Fruit fly (Drosophila melanogaster) whole organism, embryonic: ENCODE measurements around the gene mthl12.

Experiments
- ATbp ChIP-seq: fragments of 200-800 bp; sonication (Bioruptor generic); optimal IDR thresholded peaks from 2 replicates; lab custom pipeline; 2017; ENCODE audit warnings: missing biosample characterization, mild to moderate bottlenecking, missing genetic modification characterization, missing genetic modification reagents
- B-H1 ChIP-seq: fragments of 200-800 bp; sonication (Bioruptor generic); IDR thresholded peaks from 3 replicates; pipeline ENCODE4 v1.3.6; 2022; ENCODE audit warnings: missing biosample characterization, missing genetic modification characterization
- Bdp1 ChIP-seq: fragments of 200-800 bp; sonication (Bioruptor generic); optimal IDR thresholded peaks from 3 replicates; lab custom pipeline; 2016; ENCODE audit warnings: missing biosample characterization, missing genetic modification characterization
- CG10147 ChIP-seq: fragments of 200-800 bp; sonication (Bioruptor generic); optimal IDR thresholded peaks from 2 replicates; lab custom pipeline; 2019; ENCODE audit warnings: missing biosample characterization, mild to moderate bottlenecking, missing genetic modification characterization, moderate library complexity
- CG12071 ChIP-seq: fragments of 200-800 bp; sonication (Bioruptor generic); optimal IDR thresholded peaks from 3 replicates; lab custom pipeline; 2018; ENCODE audit warnings: missing biosample characterization, mild to moderate bottlenecking, missing genetic modification characterization
- CG12219 ChIP-seq: fragments of 200-800 bp; sonication (Bioruptor generic); optimal IDR thresholded peaks from 3 replicates; lab custom pipeline; 2018; ENCODE audit warnings: missing biosample characterization, mild to moderate bottlenecking, missing genetic modification characterization
- CG12744 ChIP-seq: fragments of 200-800 bp; sonication (Bioruptor generic); optimal IDR thresholded peaks from 2 replicates; lab custom pipeline; 2016; ENCODE audit warnings: missing biosample characterization, missing genetic modification characterization
- CG13624 ChIP-seq: fragments of 200-800 bp; sonication (Bioruptor generic); optimal IDR thresholded peaks from 2 replicates; lab custom pipeline; 2016; ENCODE audit warnings: missing biosample characterization, missing genetic modification characterization
- CG15073 ChIP-seq: fragments of 200-800 bp; sonication (Bioruptor generic); optimal IDR thresholded peaks from 2 replicates; lab custom pipeline; 2016; ENCODE audit warnings: missing biosample characterization, missing genetic modification characterization
- CG32532 ChIP-seq: fragments of 200-800 bp; sonication (Bioruptor generic); IDR thresholded peaks from 2 replicates; pipeline ENCODE4 v1.3.6; 2022; ENCODE audit warnings: missing biosample characterization, missing genetic modification characterization
- CG32772 ChIP-seq: fragments of 200-800 bp; sonication (Bioruptor generic); IDR thresholded peaks from 2 replicates; pipeline ENCODE4 v1.3.6; 2022; ENCODE audit warnings: missing biosample characterization, missing genetic modification characterization
- CG4707 ChIP-seq: fragments of 200-800 bp; sonication (Bioruptor generic); optimal IDR thresholded peaks from 2 replicates; lab custom pipeline; 2018; ENCODE audit warnings: missing biosample characterization, mild to moderate bottlenecking, missing genetic modification characterization, moderate library complexity
- CG7928 ChIP-seq: fragments of 200-800 bp; sonication (Bioruptor generic); optimal IDR thresholded peaks from 2 replicates; lab custom pipeline; 2017; ENCODE audit warnings: missing biosample characterization, mild to moderate bottlenecking, missing genetic modification characterization
- Dp ChIP-seq: fragments of 200-800 bp; sonication (Bioruptor generic); optimal IDR thresholded peaks from 2 replicates; lab custom pipeline; 2018; ENCODE audit warnings: missing biosample characterization, mild to moderate bottlenecking, missing genetic modification characterization, moderate library complexity
- E2f1 ChIP-seq: fragments of 200-800 bp; sonication (Bioruptor generic); IDR thresholded peaks from 2 replicates; pipeline ENCODE4 v1.3.6; 2022; ENCODE audit warnings: missing biosample characterization, missing genetic modification characterization
- Ets97D ChIP-seq: fragments of 200-800 bp; sonication (Bioruptor generic); optimal IDR thresholded peaks from 3 replicates; lab custom pipeline; 2016; ENCODE audit warnings: missing biosample characterization, missing genetic modification characterization
- H15 ChIP-seq: fragments of 200-800 bp; sonication (Bioruptor generic); IDR thresholded peaks from 3 replicates; pipeline ENCODE4 v1.3.6; 2022; ENCODE audit warnings: missing biosample characterization, missing genetic modification characterization
- H2.0 ChIP-seq: fragments of 200-800 bp; sonication (Bioruptor generic); IDR thresholded peaks from 2 replicates; pipeline ENCODE4 v1.3.6; 2022; ENCODE audit warnings: missing biosample characterization, missing genetic modification characterization
- Hand ChIP-seq: fragments of 200-800 bp; sonication (Bioruptor generic); optimal IDR thresholded peaks from 2 replicates; lab custom pipeline; 2017; ENCODE audit warnings: mild to moderate bottlenecking, missing biosample characterization, missing genetic modification reagents, missing genetic modification characterization
- Hr78 ChIP-seq, 2 experiments: fragments of 200-800 bp in 1 of 2; fragments of >200 bp in 1 of 2; sonication (Bioruptor generic) in 1 of 2; optimal IDR thresholded peaks; 2 replicates each; lab custom pipeline; 2017 to 2019; ENCODE audit warnings: missing biosample characterization in 2 of 2, missing genetic modification characterization in 2 of 2, mild to moderate bottlenecking in 1 of 2, moderate library complexity in 1 of 2
- Lhr ChIP-seq: fragments of 200-800 bp; sonication (Bioruptor generic); optimal IDR thresholded peaks from 3 replicates; lab custom pipeline; 2017; ENCODE audit warnings: mild to moderate bottlenecking, missing biosample characterization, missing genetic modification reagents, missing genetic modification characterization
- Lim3 ChIP-seq: fragments of 200-800 bp; sonication (Bioruptor generic); IDR thresholded peaks from 2 replicates; pipeline ENCODE4 v1.3.6; 2022; ENCODE audit warnings: missing biosample characterization, missing genetic modification characterization
- NK7.1 ChIP-seq: fragments of 200-800 bp; sonication (Bioruptor generic); optimal IDR thresholded peaks from 3 replicates; lab custom pipeline; 2016; ENCODE audit warnings: missing biosample characterization, missing genetic modification characterization
- Pdp1 ChIP-seq, 2 experiments: fragments of 200-800 bp; sonication (Bioruptor generic); optimal IDR thresholded peaks; 3 replicates each; lab custom pipeline; 2016; ENCODE audit warnings: missing biosample characterization in 2 of 2, missing genetic modification characterization in 2 of 2, mild to moderate bottlenecking in 1 of 2, moderate library complexity in 1 of 2
- TFAM ChIP-seq: fragments of 200-800 bp; sonication (Bioruptor generic); optimal IDR thresholded peaks from 2 replicates; lab custom pipeline; 2017; ENCODE audit warnings: missing biosample characterization, missing genetic modification characterization, inconsistent platforms
- Trl ChIP-seq, 3 experiments: fragments of >200 bp in 2 of 3; fragments of 200-800 bp in 1 of 3; sonication (Bioruptor generic) in 1 of 3; optimal IDR thresholded peaks; 2 replicates in 1 of 3; 3 replicates in 2 of 3; lab custom pipeline; 2016 to 2017; ENCODE audit warnings: missing biosample characterization in 1 of 3, missing genetic modification characterization in 1 of 3
- Xbp1 ChIP-seq: fragments of 200-800 bp; sonication (Bioruptor generic); optimal IDR thresholded peaks from 3 replicates; lab custom pipeline; 2016; ENCODE audit warnings: missing biosample characterization, mild to moderate bottlenecking, missing genetic modification characterization
- bigmax ChIP-seq: fragments of 200-800 bp; sonication (Bioruptor generic); optimal IDR thresholded peaks from 2 replicates; lab custom pipeline; 2018; ENCODE audit warnings: missing biosample characterization, mild to moderate bottlenecking, missing genetic modification characterization
- cato ChIP-seq: fragments of 200-800 bp; sonication (Bioruptor generic); optimal IDR thresholded peaks from 2 replicates; lab custom pipeline; 2016; ENCODE audit warnings: missing biosample characterization, missing genetic modification characterization, borderline replicate concordance
- chif ChIP-seq, 2 experiments: fragments of 200-800 bp; sonication (Bioruptor generic); optimal IDR thresholded peaks; 3 replicates each; lab custom pipeline; 2016; ENCODE audit warnings: missing biosample characterization in 2 of 2, missing genetic modification characterization in 2 of 2
- corto ChIP-seq: fragments of 200-800 bp; sonication (Bioruptor generic); optimal IDR thresholded peaks from 2 replicates; lab custom pipeline; 2016; ENCODE audit warnings: missing biosample characterization, mild to moderate bottlenecking, missing genetic modification characterization, moderate library complexity
- dimm ChIP-seq: fragments of 200-800 bp; sonication (Bioruptor generic); IDR thresholded peaks from 2 replicates; pipeline ENCODE4 v1.3.6; 2022; ENCODE audit warnings: missing biosample characterization, missing genetic modification characterization
- gce ChIP-seq: fragments of 200-800 bp; sonication (Bioruptor generic); IDR thresholded peaks from 3 replicates; pipeline ENCODE4 v1.3.6; 2022; ENCODE audit warnings: missing biosample characterization, missing genetic modification characterization
- gem ChIP-seq: fragments of 200-800 bp; sonication (Bioruptor generic); optimal IDR thresholded peaks from 2 replicates; lab custom pipeline; 2019; ENCODE audit warnings: missing biosample characterization, mild to moderate bottlenecking, missing genetic modification characterization, moderate library complexity
- gsb ChIP-seq: fragments of 200-800 bp; sonication (Bioruptor generic); IDR thresholded peaks from 2 replicates; pipeline ENCODE4 v1.3.6; 2022; ENCODE audit warnings: missing biosample characterization, missing genetic modification characterization
- h ChIP-seq: fragments of >200 bp; optimal IDR thresholded peaks from 2 replicates; lab custom pipeline; 2017
- ind ChIP-seq: fragments of 200-800 bp; sonication (Bioruptor generic); optimal IDR thresholded peaks from 3 replicates; lab custom pipeline; 2016; ENCODE audit warnings: missing biosample characterization, missing genetic modification characterization
- jumu ChIP-seq: fragments of 200-800 bp; sonication (Bioruptor generic); optimal IDR thresholded peaks from 3 replicates; lab custom pipeline; 2016; ENCODE audit warnings: missing biosample characterization, missing genetic modification characterization
- nmo ChIP-seq: fragments of 200-800 bp; sonication (Bioruptor generic); optimal IDR thresholded peaks from 2 replicates; lab custom pipeline; 2018; ENCODE audit warnings: missing biosample characterization, mild to moderate bottlenecking, missing genetic modification characterization, moderate library complexity
- onecut ChIP-seq: fragments of 200-800 bp; sonication (Bioruptor generic); IDR thresholded peaks from 2 replicates; pipeline ENCODE4 v1.3.6; 2022; ENCODE audit warnings: missing biosample characterization, missing genetic modification characterization
- pzg ChIP-seq: fragments of 200-800 bp; sonication (Bioruptor generic); optimal IDR thresholded peaks from 3 replicates; lab custom pipeline; 2018; ENCODE audit warnings: missing biosample characterization, mild to moderate bottlenecking, missing genetic modification characterization, moderate library complexity
- repo ChIP-seq: fragments of 200-800 bp; sonication (Bioruptor generic); optimal IDR thresholded peaks from 2 replicates; lab custom pipeline; 2016; ENCODE audit warnings: missing biosample characterization, missing genetic modification characterization
- so ChIP-seq: fragments of 200-800 bp; sonication (Bioruptor generic); IDR thresholded peaks from 3 replicates; pipeline ENCODE4 v1.3.6; 2022; ENCODE audit warnings: missing biosample characterization, missing genetic modification characterization
- stc ChIP-seq: fragments of 200-800 bp; sonication (Bioruptor generic); IDR thresholded peaks from 2 replicates; pipeline ENCODE4 v1.3.6; 2022; ENCODE audit warnings: missing biosample characterization, missing genetic modification characterization
- tap ChIP-seq: fragments of 200-800 bp; optimal IDR thresholded peaks from 3 replicates; lab custom pipeline; 2019; ENCODE audit warnings: missing biosample characterization, mild to moderate bottlenecking, missing genetic modification characterization, moderate library complexity
- tgo ChIP-seq: fragments of 200-800 bp; sonication (Bioruptor generic); IDR thresholded peaks from 3 replicates; pipeline ENCODE4 v1.3.6; 2022; ENCODE audit warnings: missing biosample characterization, missing genetic modification characterization
- tin ChIP-seq: fragments of 200-800 bp; sonication (Bioruptor generic); optimal IDR thresholded peaks from 3 replicates; lab custom pipeline; 2016; ENCODE audit warnings: missing biosample characterization, missing genetic modification characterization
- wek ChIP-seq: fragments of 200-800 bp; sonication (Bioruptor generic); optimal IDR thresholded peaks from 3 replicates; lab custom pipeline; 2018; ENCODE audit warnings: missing biosample characterization, mild to moderate bottlenecking, missing genetic modification characterization, moderate library complexity
- yki ChIP-seq: fragments of >200 bp; optimal IDR thresholded peaks from 3 replicates; lab custom pipeline; 2018
- zfh2 ChIP-seq: fragments of 200-800 bp; sonication (Bioruptor generic); optimal IDR thresholded peaks from 2 replicates; lab custom pipeline; 2016; ENCODE audit warnings: missing biosample characterization, missing genetic modification characterization

The mthl12 gene

dm6 chr3R:13381744-13382435 is 28.4 kb downstream of the mthl12 start, which contains the start of the genes mRpS21 and Droj2 (continued):
- TF ChIP-seq Hand (GFP tag; lab: Kevin White, UChicago) = no peak
- TF ChIP-seq CG4707 = no peak
- TF ChIP-seq nmo (GFP tag; lab: Kevin White, UChicago) = peak; percentile 83
- TF ChIP-seq Xbp1 = peak; percentile 61
- TF ChIP-seq repo (GFP tag; lab: Kevin White, UChicago) = no peak
- TF ChIP-seq tgo (GFP tag; lab: Robert Waterston, UW) = 0 out of 3 replicates have a peak, but pooled peaks have one; percentile 17
- no peak for TF ChIP-seq Hr78 (GFP tag; optimal IDR thresholded peaks at IDR 0.05; lab: Kevin White, UChicago)
- peak; percentile 71 for TF ChIP-seq CG13624
- no peak for TF ChIP-seq CG15073 (GFP tag; lab: Kevin White, UChicago)
- TF ChIP-seq Dp (GFP tag; lab: Kevin White, UChicago) = peak; percentile 37
- no peak for TF ChIP-seq h (lab: Kevin White, UChicago)
- no peak for TF ChIP-seq corto (GFP tag; lab: Kevin White, UChicago)
- no peak for TF ChIP-seq bigmax
- TF ChIP-seq CG10147 = peak; percentile 60
- TF ChIP-seq CG32532 = peak; percentile 49; the same call in 1 of the 2 replicates
- peak; percentile 89 for TF ChIP-seq CG7928 (GFP tag; lab: Kevin White, UChicago)
- TF ChIP-seq onecut (GFP tag; lab: Robert Waterston, UW) = no peak
- TF ChIP-seq H15 = 0 out of 3 replicates have a peak, but pooled peaks have one; percentile 27
- no peak for TF ChIP-seq CG32772 (GFP tag; lab: Robert Waterston, UW)
- TF ChIP-seq Ets97D (GFP tag; lab: Kevin White, UChicago) = peak; percentile 82
- TF ChIP-seq ind (GFP tag; lab: Kevin White, UChicago) = peak; percentile 63
- peak; percentile 89 for TF ChIP-seq pzg
- TF ChIP-seq stc = no peak
- TF ChIP-seq TFAM = no peak
- no peak for TF ChIP-seq cato (GFP tag; lab: Kevin White, UChicago)
- TF ChIP-seq CG12219 (GFP tag; lab: Kevin White, UChicago) = no peak
- no peak for TF ChIP-seq jumu (GFP tag; lab: Kevin White, UChicago)
- TF ChIP-seq ATbp (GFP tag; lab: Kevin White, UChicago) = no peak
- TF ChIP-seq B-H1 = no peak
- TF ChIP-seq E2f1 = peak; percentile 40; the same call in 1 of the 2 replicates
- TF ChIP-seq zfh2 (GFP tag; lab: Kevin White, UChicago) = peak; percentile 62
- TF ChIP-seq CG12071 (GFP tag; lab: Kevin White, UChicago) = no peak
- no peak for TF ChIP-seq gce
- no peak for TF ChIP-seq Lim3 (GFP tag; lab: Robert Waterston, UW)
- TF ChIP-seq CG12744 (GFP tag; lab: Kevin White, UChicago) = peak; percentile 9
- no peak for TF ChIP-seq H2.0
- TF ChIP-seq tap (tag; lab: Kevin White, UChicago) = no peak
- peak; percentile 0 for TF ChIP-seq wek (GFP tag; lab: Kevin White, UChicago)
- TF ChIP-seq NK7.1 (GFP tag; lab: Kevin White, UChicago) = peak; percentile 6
- TF ChIP-seq gsb (GFP tag; lab: Robert Waterston, UW) = no peak
- peak; percentile 71 for TF ChIP-seq Lhr (GFP tag; lab: Kevin White, UChicago)
- TF ChIP-seq dimm = no peak
- peak; percentile 38 to 78 for TF ChIP-seq Pdp1 (GFP tag; optimal IDR thresholded peaks at IDR 0.05; lab: Kevin White, UChicago)
- TF ChIP-seq Bdp1 = peak; percentile 29
- no peak for TF ChIP-seq Trl (optimal IDR thresholded peaks at IDR 0.05; lab: Kevin White, UChicago)
- peak; percentile 29 for TF ChIP-seq Trl (GFP tag; optimal IDR thresholded peaks at IDR 0.05; lab: Kevin White, UChicago)
- peak in 1 of 2 experiments; percentile 24 for TF ChIP-seq chif (GFP tag; optimal IDR thresholded peaks at IDR 0.05; lab: Kevin White, UChicago)
- TF ChIP-seq so (GFP tag; lab: Robert Waterston, UW) = no peak
- peak; percentile 71 for TF ChIP-seq gem (tag; lab: Kevin White, UChicago)
- no peak for TF ChIP-seq yki (lab: Kevin White, UChicago)
- peak; percentile 57 for TF ChIP-seq tin (GFP tag; lab: Kevin White, UChicago)
